Fruit fly (Drosophila melanogaster) whole organism, embryonic: ENCODE data around the gene ZnT77C.

Source experiments
- Ada2b ChIP-seq: fragments of 200-800 bp; sonication (Bioruptor generic); IDR thresholded peaks from 2 replicates; pipeline ENCODE4 v1.3.6; 2022; ENCODE audit warnings: missing biosample characterization, missing genetic modification characterization
- Atf6 ChIP-seq: fragments of 200-800 bp; sonication (Bioruptor generic); IDR thresholded peaks from 2 replicates; pipeline ENCODE4 v1.3.6; 2022; ENCODE audit warnings: missing biosample characterization, missing genetic modification characterization
- Awh ChIP-seq: fragments of 200-800 bp; sonication (Bioruptor generic); IDR thresholded peaks from 2 replicates; pipeline ENCODE4, ENCODE4 v1.3.6; 2022; ENCODE audit warnings: missing biosample characterization, missing genetic modification characterization
- CG11504 ChIP-seq: fragments of 200-800 bp; sonication (Bioruptor generic); optimal IDR thresholded peaks from 3 replicates; lab custom pipeline; 2019; ENCODE audit warnings: missing biosample characterization, mild to moderate bottlenecking, missing genetic modification characterization, moderate library complexity
- CG12299 ChIP-seq: fragments of 200-800 bp; sonication (Bioruptor generic); optimal IDR thresholded peaks from 2 replicates; lab custom pipeline; 2018; ENCODE audit warnings: missing biosample characterization, mild to moderate bottlenecking, missing genetic modification characterization
- CG12942 ChIP-seq: fragments of 200-800 bp; sonication (Bioruptor generic); optimal IDR thresholded peaks from 3 replicates; lab custom pipeline; 2016; ENCODE audit warnings: missing biosample characterization, missing genetic modification characterization
- CG1602 ChIP-seq: fragments of 200-800 bp; sonication (Bioruptor generic); optimal IDR thresholded peaks from 3 replicates; lab custom pipeline; 2016; ENCODE audit warnings: missing biosample characterization, missing genetic modification characterization
- CG17328 ChIP-seq: fragments of 200-800 bp; sonication (Bioruptor generic); IDR thresholded peaks from 2 replicates; pipeline ENCODE4 v1.3.6; 2022; ENCODE audit warnings: missing biosample characterization, missing genetic modification characterization
- CG2116 ChIP-seq: fragments of 200-800 bp; sonication (Bioruptor generic); optimal IDR thresholded peaks from 3 replicates; lab custom pipeline; 2018; ENCODE audit warnings: missing biosample characterization, mild to moderate bottlenecking, missing genetic modification characterization
- CG2678 ChIP-seq: fragments of 200-800 bp; sonication (Bioruptor generic); optimal IDR thresholded peaks from 3 replicates; lab custom pipeline; 2019; ENCODE audit warnings: missing biosample characterization, mild to moderate bottlenecking, missing genetic modification characterization, moderate library complexity
- CG30020 ChIP-seq: fragments of 200-800 bp; optimal IDR thresholded peaks from 2 replicates; lab custom pipeline; 2019; ENCODE audit warnings: missing biosample characterization, mild to moderate bottlenecking, missing genetic modification characterization, moderate library complexity
- CG32767 ChIP-seq: fragments of 200-800 bp; sonication (Bioruptor generic); IDR thresholded peaks from 2 replicates; pipeline ENCODE4 v1.3.6; 2022; ENCODE audit warnings: missing biosample characterization, missing genetic modification characterization
- CG3281 ChIP-seq: fragments of 200-800 bp; sonication (Bioruptor generic); optimal IDR thresholded peaks from 3 replicates; lab custom pipeline; 2017; ENCODE audit warnings: missing biosample characterization, mild to moderate bottlenecking, missing genetic modification characterization
- CG6765 ChIP-seq: fragments of 200-800 bp; sonication (Bioruptor generic); optimal IDR thresholded peaks from 3 replicates; lab custom pipeline; 2017; ENCODE audit warnings: missing biosample characterization, mild to moderate bottlenecking, missing genetic modification characterization
- CG7271 ChIP-seq: fragments of 200-800 bp; sonication (Bioruptor generic); optimal IDR thresholded peaks from 2 replicates; lab custom pipeline; 2018; ENCODE audit warnings: missing biosample characterization, mild to moderate bottlenecking, missing genetic modification characterization, moderate library complexity
- CG7928 ChIP-seq: fragments of 200-800 bp; sonication (Bioruptor generic); optimal IDR thresholded peaks from 2 replicates; lab custom pipeline; 2017; ENCODE audit warnings: missing biosample characterization, mild to moderate bottlenecking, missing genetic modification characterization
- CG8924 ChIP-seq: fragments of 200-800 bp; optimal IDR thresholded peaks from 3 replicates; lab custom pipeline; 2019; ENCODE audit warnings: missing biosample characterization, mild to moderate bottlenecking, missing genetic modification characterization, moderate library complexity
- CG9797 ChIP-seq: fragments of 200-800 bp; sonication (Bioruptor generic); optimal IDR thresholded peaks from 3 replicates; lab custom pipeline; 2018; ENCODE audit warnings: missing biosample characterization, mild to moderate bottlenecking, missing genetic modification characterization
- Hsf ChIP-seq: fragments of 200-800 bp; sonication (Bioruptor generic); optimal IDR thresholded peaks from 3 replicates; lab custom pipeline; 2016; ENCODE audit warnings: missing biosample characterization, missing genetic modification characterization
- Jarid2 ChIP-seq: fragments of 200-800 bp; sonication (Bioruptor generic); optimal IDR thresholded peaks from 3 replicates; lab custom pipeline; 2017; ENCODE audit warnings: mild to moderate bottlenecking, missing biosample characterization, missing genetic modification reagents, missing genetic modification characterization
- Lhr ChIP-seq: fragments of 200-800 bp; sonication (Bioruptor generic); optimal IDR thresholded peaks from 3 replicates; lab custom pipeline; 2017; ENCODE audit warnings: mild to moderate bottlenecking, missing biosample characterization, missing genetic modification reagents, missing genetic modification characterization
- Mrtf ChIP-seq: fragments of 200-800 bp; sonication (Bioruptor generic); IDR thresholded peaks from 3 replicates; pipeline ENCODE4 v1.3.6; 2022; ENCODE audit warnings: missing biosample characterization, missing genetic modification characterization
- Opbp ChIP-seq: fragments of 200-800 bp; sonication (Bioruptor generic); IDR thresholded peaks from 3 replicates; pipeline ENCODE4 v1.3.6; 2022; ENCODE audit warnings: missing biosample characterization, missing genetic modification characterization; ENCODE audit not compliant: partially characterized antibody
- PHDP ChIP-seq: fragments of 200-800 bp; sonication (Bioruptor generic); optimal IDR thresholded peaks from 3 replicates; lab custom pipeline; 2018; ENCODE audit warnings: missing biosample characterization, mild to moderate bottlenecking, missing genetic modification characterization, moderate library complexity
- Six4 ChIP-seq: fragments of 200-800 bp; sonication (Bioruptor generic); optimal IDR thresholded peaks from 2 replicates; lab custom pipeline; 2016; ENCODE audit warnings: missing biosample characterization, missing genetic modification characterization
- Sox102F ChIP-seq: fragments of 200-800 bp; sonication (Bioruptor generic); optimal IDR thresholded peaks from 2 replicates; lab custom pipeline; 2018; ENCODE audit warnings: missing biosample characterization, mild to moderate bottlenecking, missing genetic modification characterization, moderate library complexity
- Xrp1 ChIP-seq: fragments of 200-800 bp; sonication (Bioruptor generic); IDR thresholded peaks from 2 replicates; pipeline ENCODE4 v1.3.6; 2022; ENCODE audit warnings: missing biosample characterization, missing genetic modification characterization
- bab2 ChIP-seq: fragments of 200-800 bp; sonication (Bioruptor generic); optimal IDR thresholded peaks from 2 replicates; lab custom pipeline; 2016; ENCODE audit warnings: missing biosample characterization, missing genetic modification characterization
- caup ChIP-seq: fragments of 200-800 bp; sonication (Bioruptor generic); optimal IDR thresholded peaks from 3 replicates; lab custom pipeline; 2017; ENCODE audit warnings: missing biosample characterization, mild to moderate bottlenecking, missing genetic modification characterization, moderate library complexity; ENCODE audit not compliant: severe bottlenecking
- chn ChIP-seq: fragments of 200-800 bp; sonication (Bioruptor generic); optimal IDR thresholded peaks from 2 replicates; lab custom pipeline; 2016; ENCODE audit warnings: missing biosample characterization, missing genetic modification characterization
- croc ChIP-seq: fragments of 200-800 bp; sonication (Bioruptor generic); conservative IDR thresholded peaks from 3 replicates; pipeline ENCODE4 v1.3.6; 2022; ENCODE audit warnings: missing biosample characterization, missing genetic modification characterization
- ems ChIP-seq: fragments of 200-800 bp; sonication (Bioruptor generic); optimal IDR thresholded peaks from 3 replicates; lab custom pipeline; 2016; ENCODE audit warnings: missing biosample characterization, missing genetic modification characterization
- eve ChIP-seq, 2 experiments: fragments of >200 bp; optimal IDR thresholded peaks; 2 replicates each; lab custom pipeline; 2017; ENCODE audit warnings: missing biosample characterization in 2 of 2, missing genetic modification characterization in 2 of 2
- ewg ChIP-seq: fragments of 200-800 bp; sonication (Bioruptor generic); optimal IDR thresholded peaks from 3 replicates; lab custom pipeline; 2017; ENCODE audit warnings: mild to moderate bottlenecking, missing biosample characterization, missing genetic modification reagents, missing genetic modification characterization
- fu2 ChIP-seq: fragments of 200-800 bp; sonication (Bioruptor generic); optimal IDR thresholded peaks from 2 replicates; lab custom pipeline; 2016; ENCODE audit warnings: missing biosample characterization, missing genetic modification characterization
- gce ChIP-seq: fragments of 200-800 bp; sonication (Bioruptor generic); IDR thresholded peaks from 3 replicates; pipeline ENCODE4 v1.3.6; 2022; ENCODE audit warnings: missing biosample characterization, missing genetic modification characterization
- gcm2 ChIP-seq: fragments of 200-800 bp; sonication (Bioruptor generic); optimal IDR thresholded peaks from 2 replicates; lab custom pipeline; 2016; ENCODE audit warnings: missing biosample characterization, missing genetic modification characterization
- gfzf ChIP-seq: fragments of 200-800 bp; sonication (Bioruptor generic); optimal IDR thresholded peaks from 2 replicates; lab custom pipeline; 2016; ENCODE audit warnings: missing biosample characterization, mild to moderate bottlenecking, missing genetic modification characterization, moderate library complexity
- ham ChIP-seq: fragments of 200-800 bp; sonication (Bioruptor generic); IDR thresholded peaks from 2 replicates; pipeline ENCODE4 v1.3.6; 2022; ENCODE audit warnings: missing biosample characterization, missing genetic modification characterization
- jing ChIP-seq: fragments of 200-800 bp; sonication (Bioruptor generic); optimal IDR thresholded peaks from 2 replicates; lab custom pipeline; 2018; ENCODE audit warnings: missing biosample characterization, mild to moderate bottlenecking, missing genetic modification characterization
- jumu ChIP-seq: fragments of 200-800 bp; sonication (Bioruptor generic); optimal IDR thresholded peaks from 3 replicates; lab custom pipeline; 2016; ENCODE audit warnings: missing biosample characterization, missing genetic modification characterization
- knrl ChIP-seq: fragments of 200-800 bp; sonication (Bioruptor generic); IDR thresholded peaks from 3 replicates; pipeline ENCODE4 v1.3.6; 2022; ENCODE audit warnings: missing biosample characterization, missing genetic modification characterization; ENCODE audit not compliant: partially characterized antibody
- otp ChIP-seq: fragments of 200-800 bp; sonication (Bioruptor generic); IDR thresholded peaks from 3 replicates; pipeline ENCODE4, ENCODE4 v1.3.6; 2022; ENCODE audit warnings: missing biosample characterization, missing genetic modification characterization
- pan ChIP-seq, 4 experiments: fragments of >200 bp in 3 of 4; fragments of 200-800 bp in 1 of 4; sonication (Bioruptor generic) in 1 of 4; optimal IDR thresholded peaks in 3 of 4; IDR thresholded peaks in 1 of 4; 2 replicates each; pipeline versions ENCODE4 v1.3.6 to Lab custom; 2017 to 2022; ENCODE audit warnings: missing biosample characterization in 2 of 4, missing genetic modification characterization in 2 of 4, mixed read lengths in 1 of 4
- pho ChIP-seq: fragments of 200-800 bp; sonication (Bioruptor generic); optimal IDR thresholded peaks from 2 replicates; lab custom pipeline; 2016; ENCODE audit warnings: missing biosample characterization, missing genetic modification characterization
- seq ChIP-seq: fragments of 200-800 bp; sonication (Bioruptor generic); IDR thresholded peaks from 2 replicates; pipeline ENCODE4 v1.3.6; 2022; ENCODE audit warnings: missing biosample characterization, missing genetic modification characterization
- so ChIP-seq: fragments of 200-800 bp; sonication (Bioruptor generic); IDR thresholded peaks from 3 replicates; pipeline ENCODE4 v1.3.6; 2022; ENCODE audit warnings: missing biosample characterization, missing genetic modification characterization
- tin ChIP-seq: fragments of 200-800 bp; sonication (Bioruptor generic); optimal IDR thresholded peaks from 3 replicates; lab custom pipeline; 2016; ENCODE audit warnings: missing biosample characterization, missing genetic modification characterization
- ttk ChIP-seq: fragments of 200-800 bp; sonication (Bioruptor generic); IDR thresholded peaks from 2 replicates; pipeline ENCODE4 v2.1.2; 2022; ENCODE audit warnings: missing biosample characterization, missing genetic modification characterization
- usp ChIP-seq: fragments of >200 bp; optimal IDR thresholded peaks from 2 replicates; lab custom pipeline; 2017; ENCODE audit warnings: missing biosample characterization, missing genetic modification characterization
- vnd ChIP-seq: fragments of 200-800 bp; sonication (Bioruptor generic); IDR thresholded peaks from 3 replicates; pipeline ENCODE4 v1.3.6; 2022; ENCODE audit warnings: missing biosample characterization, missing genetic modification characterization; ENCODE audit not compliant: partially characterized antibody

ZnT77C gene

DNA sequence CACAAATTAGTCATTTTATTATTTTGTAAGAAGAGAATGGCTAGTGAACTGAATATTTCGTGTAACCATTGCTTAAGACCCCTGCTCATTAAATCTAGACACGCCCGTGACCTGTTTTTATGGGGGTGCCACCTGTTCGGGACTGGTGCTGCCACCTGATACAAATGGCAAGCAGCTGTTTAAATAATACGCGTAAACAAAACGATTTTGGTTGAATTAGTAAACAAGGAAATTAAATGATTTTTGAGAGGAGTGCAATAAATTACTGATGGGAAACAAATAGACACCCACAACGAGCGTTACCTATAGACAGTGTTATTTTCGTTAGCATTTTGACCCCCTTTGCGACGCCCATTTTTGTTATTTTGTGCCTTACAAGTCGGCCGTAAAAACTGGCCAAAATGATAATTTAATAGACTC is 19.9 kb downstream of the ZnT77C start (continued):
- peak; percentile 56 for TF ChIP-seq jing (GFP tag; lab: Kevin White, UChicago)
- TF ChIP-seq caup (GFP tag; lab: Kevin White, UChicago) = peak; percentile 93
- peak; percentile 47 for TF ChIP-seq gcm2 (GFP tag; lab: Kevin White, UChicago)
- peak; percentile 84 for TF ChIP-seq Hsf (GFP tag; lab: Kevin White, UChicago)
- peak; percentile 74 for TF ChIP-seq ems (GFP tag; lab: Kevin White, UChicago)
- TF ChIP-seq PHDP (tag; lab: Kevin White, UChicago) = peak; percentile 91
- peak; percentile 85 for TF ChIP-seq CG6765
- peak; percentile 38 for TF ChIP-seq Lhr (GFP tag; lab: Kevin White, UChicago)
- TF ChIP-seq CG2678 (tag; lab: Kevin White, UChicago) = peak; percentile 89
- TF ChIP-seq bab2 (GFP tag; lab: Kevin White, UChicago) = peak; percentile 89
- no peak for TF ChIP-seq Xrp1 (GFP tag; lab: Robert Waterston, UW)
- TF ChIP-seq ewg (GFP tag; lab: Kevin White, UChicago) = peak; percentile 68
- TF ChIP-seq CG32767 (GFP tag; lab: Robert Waterston, UW) = no peak
- peak; percentile 83 for TF ChIP-seq Sox102F
- TF ChIP-seq Atf6 (GFP tag; lab: Robert Waterston, UW) = no peak
- no peak for TF ChIP-seq usp
- TF ChIP-seq pho (GFP tag; lab: Kevin White, UChicago) = peak; percentile 90
- TF ChIP-seq Awh (GFP tag; lab: Robert Waterston, UW) = no peak
- peak; percentile 88 for TF ChIP-seq CG3281
- no peak for TF ChIP-seq eve (GFP tag; optimal IDR thresholded peaks at IDR 0.05; lab: Kevin White, UChicago)
- TF ChIP-seq CG30020 (tag; lab: Kevin White, UChicago) = peak; percentile 63
- no peak for TF ChIP-seq Mrtf (GFP tag; lab: Robert Waterston, UW)
- no peak for TF ChIP-seq CG17328
- peak; percentile 87 for TF ChIP-seq jumu (GFP tag; lab: Kevin White, UChicago)
- TF ChIP-seq CG1602 (GFP tag; lab: Kevin White, UChicago) = peak; percentile 91
- no peak for TF ChIP-seq ham (GFP tag; lab: Robert Waterston, UW)
- peak; percentile 88 for TF ChIP-seq CG12942 (GFP tag; lab: Kevin White, UChicago)
- TF ChIP-seq seq (GFP tag; lab: Robert Waterston, UW) = no peak
- TF ChIP-seq croc (GFP tag; lab: Robert Waterston, UW) = peak; percentile 58
- TF ChIP-seq CG7928 (GFP tag; lab: Kevin White, UChicago) = peak; percentile 60
- peak; percentile 95 for TF ChIP-seq tin
- peak; percentile 83 for TF ChIP-seq Six4 (GFP tag; lab: Kevin White, UChicago)
- TF ChIP-seq gce (GFP tag; lab: Robert Waterston, UW) = no peak
- TF ChIP-seq chn = peak; percentile 87
- peak; percentile 75 for TF ChIP-seq CG12299 (tag; lab: Kevin White, UChicago)
- peak; percentile 18 for TF ChIP-seq CG9797
- TF ChIP-seq CG7271 (tag; lab: Kevin White, UChicago) = peak; percentile 41
- no peak for TF ChIP-seq ttk (GFP tag; lab: Robert Waterston, UW)
- no peak for TF ChIP-seq so (GFP tag; lab: Robert Waterston, UW)
- no peak for TF ChIP-seq knrl (GFP tag; lab: Robert Waterston, UW)
- peak; percentile 48 for TF ChIP-seq Jarid2
- peak; percentile 88 for TF ChIP-seq fu2 (GFP tag; lab: Kevin White, UChicago)
- no peak for TF ChIP-seq Ada2b
- TF ChIP-seq vnd (GFP tag; lab: Robert Waterston, UW) = no peak
- peak; percentile 19 for TF ChIP-seq gfzf (GFP tag; lab: Kevin White, UChicago)
- peak; percentile 88 for TF ChIP-seq CG11504
- peak; percentile 91 for TF ChIP-seq CG8924
- TF ChIP-seq otp = no peak
- no peak for TF ChIP-seq pan (optimal IDR thresholded peaks at IDR 0.05; lab: Kevin White, UChicago)
- no peak for TF ChIP-seq pan (GFP tag; optimal IDR thresholded peaks at IDR 0.05 in 1 of 2, IDR thresholded peaks at IDR 0.05 in 1 of 2)
- TF ChIP-seq Opbp (GFP tag; lab: Robert Waterston, UW) = no peak
- TF ChIP-seq CG2116 (GFP tag; lab: Kevin White, UChicago) = peak; percentile 64
